Fruit fly (Drosophila melanogaster): Measurements from ENCODE around the gene CG14569.

DNA sequence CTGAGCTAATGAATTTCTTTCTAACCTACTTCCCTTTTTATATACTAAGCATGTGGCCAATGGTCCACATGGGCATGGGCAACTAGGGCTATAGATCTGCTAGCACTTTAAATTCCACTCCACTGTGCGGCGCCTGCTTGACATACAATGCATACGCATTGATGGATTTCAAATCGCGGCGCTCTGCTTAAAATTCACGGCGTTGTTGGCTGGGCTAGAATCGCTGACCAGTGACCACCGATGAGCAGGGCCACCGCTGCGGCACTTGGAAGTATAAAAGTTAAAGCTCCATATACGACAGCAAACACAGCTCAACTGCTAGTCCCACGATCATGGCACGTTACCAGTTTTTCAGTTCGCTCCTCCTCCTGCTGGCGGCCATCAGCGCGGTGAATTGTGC, 2.4 kb upstream of the CG14569 start, which contains the start of gene CG14573:
- TF ChIP-seq CTCF (optimal IDR thresholded peaks at IDR 0.05) = no peak
- no peak for TF ChIP-seq CG8478 (optimal IDR thresholded peaks at IDR 0.05)

Measured in S2 (cell line).